Fruit fly (Drosophila melanogaster): Measurements from ENCODE around the gene CG13144.

dm6 chr2L:10502244-10502643, 11.0 kb upstream of the CG13144 start:
- TF ChIP-seq Dll (optimal IDR thresholded peaks at IDR 0.05) (no peak), usp (GFP tag; optimal IDR thresholded peaks at IDR 0.05) (no peak), pan (optimal IDR thresholded peaks at IDR 0.05) (no peak), EcR (GFP tag; optimal IDR thresholded peaks at IDR 0.05) (no peak), CG8478 (optimal IDR thresholded peaks at IDR 0.05) (no peak), psq (optimal IDR thresholded peaks at IDR 0.05) (no peak)
